Fruit fly (Drosophila melanogaster) whole organism, embryonic: Measurements from ENCODE around the gene pall.

Experiments
- Abd-B ChIP-seq: fragments of 200-800 bp; sonication (Bioruptor generic); optimal IDR thresholded peaks from 2 replicates; lab custom pipeline; 2018; ENCODE audit warnings: missing biosample characterization, mild to moderate bottlenecking, missing genetic modification characterization, moderate library complexity
- Asciz ChIP-seq: fragments of 200-800 bp; sonication (Bioruptor generic); optimal IDR thresholded peaks from 2 replicates; lab custom pipeline; 2017; ENCODE audit warnings: missing biosample characterization, mild to moderate bottlenecking, missing genetic modification characterization, missing genetic modification reagents
- Bdp1 ChIP-seq: fragments of 200-800 bp; sonication (Bioruptor generic); optimal IDR thresholded peaks from 3 replicates; lab custom pipeline; 2016; ENCODE audit warnings: missing biosample characterization, missing genetic modification characterization
- Bgb ChIP-seq: fragments of 200-800 bp; sonication (Bioruptor generic); IDR thresholded peaks from 2 replicates; pipeline ENCODE4 v1.3.6; 2022; ENCODE audit warnings: missing biosample characterization, missing genetic modification characterization; ENCODE audit not compliant: partially characterized antibody
- CG11723 ChIP-seq: fragments of 200-800 bp; sonication (Bioruptor generic); optimal IDR thresholded peaks from 2 replicates; lab custom pipeline; 2017; ENCODE audit warnings: missing biosample characterization, mild to moderate bottlenecking, missing genetic modification characterization
- CG1233 ChIP-seq: fragments of 200-800 bp; sonication (Bioruptor generic); optimal IDR thresholded peaks from 4 replicates; lab custom pipeline; 2018; ENCODE audit warnings: missing biosample characterization, mild to moderate bottlenecking, missing genetic modification characterization
- CG12391 ChIP-seq: fragments of 200-800 bp; sonication (Bioruptor generic); optimal IDR thresholded peaks from 3 replicates; lab custom pipeline; 2018; ENCODE audit warnings: missing biosample characterization, mild to moderate bottlenecking, missing genetic modification characterization, moderate library complexity
- CG13624 ChIP-seq: fragments of 200-800 bp; sonication (Bioruptor generic); optimal IDR thresholded peaks from 2 replicates; lab custom pipeline; 2016; ENCODE audit warnings: missing biosample characterization, missing genetic modification characterization
- CG14014 ChIP-seq: fragments of 200-800 bp; sonication (Bioruptor generic); IDR thresholded peaks from 2 replicates; pipeline ENCODE4 v1.3.6; 2022; ENCODE audit warnings: missing biosample characterization, missing genetic modification characterization
- CG16813 ChIP-seq: fragments of 200-800 bp; sonication (Bioruptor generic); IDR thresholded peaks from 3 replicates; pipeline ENCODE4 v1.3.6; 2022; ENCODE audit warnings: missing biosample characterization, missing genetic modification characterization; ENCODE audit not compliant: partially characterized antibody
- CG17385 ChIP-seq: fragments of 200-800 bp; sonication (Bioruptor generic); optimal IDR thresholded peaks from 3 replicates; lab custom pipeline; 2018; ENCODE audit warnings: missing biosample characterization, mild to moderate bottlenecking, missing genetic modification characterization
- CG17829 ChIP-seq: fragments of 200-800 bp; optimal IDR thresholded peaks from 2 replicates; lab custom pipeline; 2019; ENCODE audit warnings: missing biosample characterization, mild to moderate bottlenecking, missing genetic modification characterization, moderate library complexity
- CG18011 ChIP-seq: fragments of 200-800 bp; sonication (Bioruptor generic); optimal IDR thresholded peaks from 2 replicates; lab custom pipeline; 2017; ENCODE audit warnings: missing biosample characterization, missing genetic modification characterization, mild to moderate bottlenecking, moderate library complexity, missing genotype
- CG2889 ChIP-seq: fragments of 200-800 bp; sonication (Bioruptor generic); IDR thresholded peaks from 3 replicates; pipeline ENCODE4 v1.3.6; 2022; ENCODE audit warnings: missing biosample characterization, missing genetic modification characterization
- CG30020 ChIP-seq: fragments of 200-800 bp; optimal IDR thresholded peaks from 2 replicates; lab custom pipeline; 2019; ENCODE audit warnings: missing biosample characterization, mild to moderate bottlenecking, missing genetic modification characterization, moderate library complexity
- CG3726 ChIP-seq: fragments of 200-800 bp; sonication (Bioruptor generic); IDR thresholded peaks from 3 replicates; pipeline ENCODE4, ENCODE4 v1.3.6; 2022; ENCODE audit warnings: missing biosample characterization, missing genetic modification characterization
- CG7556 ChIP-seq: fragments of 200-800 bp; sonication (Bioruptor generic); optimal IDR thresholded peaks from 2 replicates; lab custom pipeline; 2017; ENCODE audit warnings: missing biosample characterization, mild to moderate bottlenecking, missing genetic modification characterization
- CG9215 ChIP-seq: fragments of 200-800 bp; sonication (Bioruptor generic); IDR thresholded peaks from 2 replicates; pipeline ENCODE4 v1.3.6; 2022; ENCODE audit warnings: missing biosample characterization, missing genetic modification characterization
- D ChIP-seq, 2 experiments: fragments of 200-800 bp in 1 of 2; fragments of >200 bp in 1 of 2; sonication (Bioruptor generic) in 1 of 2; optimal IDR thresholded peaks; 2 replicates in 1 of 2; 3 replicates in 1 of 2; lab custom pipeline; 2017; ENCODE audit warnings: mild to moderate bottlenecking in 1 of 2, missing biosample characterization in 1 of 2, missing genetic modification characterization in 1 of 2, missing genetic modification reagents in 1 of 2
- Doc2 ChIP-seq: fragments of 200-800 bp; sonication (Bioruptor generic); IDR thresholded peaks from 2 replicates; pipeline ENCODE4 v1.3.6; 2022; ENCODE audit warnings: missing biosample characterization, missing genetic modification characterization
- Dp ChIP-seq: fragments of 200-800 bp; sonication (Bioruptor generic); optimal IDR thresholded peaks from 2 replicates; lab custom pipeline; 2018; ENCODE audit warnings: missing biosample characterization, mild to moderate bottlenecking, missing genetic modification characterization, moderate library complexity
- Hand ChIP-seq: fragments of 200-800 bp; sonication (Bioruptor generic); optimal IDR thresholded peaks from 2 replicates; lab custom pipeline; 2017; ENCODE audit warnings: mild to moderate bottlenecking, missing biosample characterization, missing genetic modification reagents, missing genetic modification characterization
- HmgZ ChIP-seq: fragments of 200-800 bp; sonication (Bioruptor generic); optimal IDR thresholded peaks from 2 replicates; lab custom pipeline; 2018; ENCODE audit warnings: missing biosample characterization, mild to moderate bottlenecking, missing genetic modification characterization
- NK7.1 ChIP-seq: fragments of 200-800 bp; sonication (Bioruptor generic); optimal IDR thresholded peaks from 3 replicates; lab custom pipeline; 2016; ENCODE audit warnings: missing biosample characterization, missing genetic modification characterization
- Oaz ChIP-seq: fragments of 200-800 bp; sonication (Bioruptor generic); IDR thresholded peaks from 2 replicates; pipeline ENCODE4 v1.3.6; 2022; ENCODE audit warnings: missing biosample characterization, missing genetic modification characterization
- Optix ChIP-seq: fragments of 200-800 bp; sonication (Bioruptor generic); IDR thresholded peaks from 3 replicates; pipeline ENCODE4 v1.3.6; 2022; ENCODE audit warnings: missing biosample characterization, missing genetic modification characterization
- Poxn ChIP-seq: fragments of 200-800 bp; sonication (Bioruptor generic); IDR thresholded peaks from 2 replicates; pipeline ENCODE4 v1.3.6; 2022; ENCODE audit warnings: missing biosample characterization, missing genetic modification characterization
- Sry-β ChIP-seq: fragments of 200-800 bp; sonication (Bioruptor generic); optimal IDR thresholded peaks from 2 replicates; lab custom pipeline; 2018; ENCODE audit warnings: missing biosample characterization, mild to moderate bottlenecking, missing genetic modification characterization, moderate library complexity
- Ssrp ChIP-seq: fragments of 200-800 bp; sonication (Bioruptor generic); optimal IDR thresholded peaks from 2 replicates; lab custom pipeline; 2018; ENCODE audit warnings: missing biosample characterization, mild to moderate bottlenecking, missing genetic modification characterization, moderate library complexity
- Usf ChIP-seq: fragments of 200-800 bp; sonication (Bioruptor generic); optimal IDR thresholded peaks from 2 replicates; lab custom pipeline; 2017; ENCODE audit warnings: missing genotype, missing biosample characterization, missing genetic modification characterization
- ac ChIP-seq: fragments of 200-800 bp; sonication (Bioruptor generic); optimal IDR thresholded peaks from 3 replicates; lab custom pipeline; 2017; ENCODE audit warnings: missing biosample characterization, mild to moderate bottlenecking, missing genetic modification characterization
- ato ChIP-seq: fragments of 200-800 bp; sonication (Bioruptor generic); IDR thresholded peaks from 2 replicates; pipeline ENCODE4 v1.3.6; 2022; ENCODE audit warnings: missing biosample characterization, missing genetic modification characterization; ENCODE audit not compliant: partially characterized antibody
- btn ChIP-seq: fragments of 200-800 bp; sonication (Bioruptor generic); optimal IDR thresholded peaks from 2 replicates; lab custom pipeline; 2016; ENCODE audit warnings: missing biosample characterization, missing genetic modification characterization
- ftz-f1 ChIP-seq: fragments of 200-800 bp; sonication (Bioruptor generic); optimal IDR thresholded peaks from 2 replicates; lab custom pipeline; 2016; ENCODE audit warnings: missing biosample characterization, missing genetic modification characterization
- hbn ChIP-seq: fragments of 200-800 bp; sonication (Bioruptor generic); IDR thresholded peaks from 2 replicates; pipeline ENCODE4 v1.3.6; 2022; ENCODE audit warnings: missing biosample characterization, missing genetic modification characterization; ENCODE audit not compliant: partially characterized antibody
- ind ChIP-seq: fragments of 200-800 bp; sonication (Bioruptor generic); optimal IDR thresholded peaks from 3 replicates; lab custom pipeline; 2016; ENCODE audit warnings: missing biosample characterization, missing genetic modification characterization
- jumu ChIP-seq: fragments of 200-800 bp; sonication (Bioruptor generic); optimal IDR thresholded peaks from 3 replicates; lab custom pipeline; 2016; ENCODE audit warnings: missing biosample characterization, missing genetic modification characterization
- knrl ChIP-seq: fragments of 200-800 bp; sonication (Bioruptor generic); IDR thresholded peaks from 3 replicates; pipeline ENCODE4 v1.3.6; 2022; ENCODE audit warnings: missing biosample characterization, missing genetic modification characterization; ENCODE audit not compliant: partially characterized antibody
- pfk ChIP-seq: fragments of 200-800 bp; sonication (Bioruptor generic); optimal IDR thresholded peaks from 2 replicates; lab custom pipeline; 2018; ENCODE audit warnings: missing biosample characterization, mild to moderate bottlenecking, missing genetic modification characterization, moderate library complexity
- rib ChIP-seq: fragments of 200-800 bp; sonication (Bioruptor generic); IDR thresholded peaks from 2 replicates; pipeline ENCODE4 v1.3.6; 2022; ENCODE audit warnings: missing biosample characterization, missing genetic modification characterization
- sc ChIP-seq, 3 experiments: fragments of >200 bp in 2 of 3; fragments of 200-800 bp in 1 of 3; sonication (Bioruptor generic) in 1 of 3; optimal IDR thresholded peaks; 2 replicates in 2 of 3; 3 replicates in 1 of 3; lab custom pipeline; 2017; ENCODE audit warnings: mild to moderate bottlenecking in 1 of 3, missing biosample characterization in 1 of 3, missing genetic modification characterization in 1 of 3, missing genetic modification reagents in 1 of 3
- sens ChIP-seq: fragments of 200-800 bp; sonication (Bioruptor generic); peaks from one replicate; lab custom pipeline; 2016; ENCODE audit warnings: missing biosample characterization, missing genetic modification characterization
- seq ChIP-seq: fragments of 200-800 bp; sonication (Bioruptor generic); IDR thresholded peaks from 2 replicates; pipeline ENCODE4 v1.3.6; 2022; ENCODE audit warnings: missing biosample characterization, missing genetic modification characterization
- sqz ChIP-seq: fragments of 200-800 bp; sonication (Bioruptor generic); optimal IDR thresholded peaks from 3 replicates; lab custom pipeline; 2018; ENCODE audit warnings: missing biosample characterization, mild to moderate bottlenecking, missing genetic modification characterization
- ssp ChIP-seq: fragments of 200-800 bp; sonication (Bioruptor generic); IDR thresholded peaks from 2 replicates; pipeline ENCODE4 v1.3.6; 2022; ENCODE audit warnings: missing biosample characterization, missing genetic modification characterization
- trh ChIP-seq: fragments of 200-800 bp; sonication (Bioruptor generic); optimal IDR thresholded peaks from 2 replicates; lab custom pipeline; 2016; ENCODE audit warnings: missing biosample characterization, missing genetic modification characterization
- tx ChIP-seq: fragments of 200-800 bp; sonication (Bioruptor generic); optimal IDR thresholded peaks from 2 replicates; lab custom pipeline; 2016; ENCODE audit warnings: missing biosample characterization, missing genetic modification characterization
- usp ChIP-seq: fragments of >200 bp; optimal IDR thresholded peaks from 2 replicates; lab custom pipeline; 2017; ENCODE audit warnings: missing biosample characterization, missing genetic modification characterization
- zen ChIP-seq: fragments of 200-800 bp; sonication (Bioruptor generic); optimal IDR thresholded peaks from 3 replicates; lab custom pipeline; 2018; ENCODE audit warnings: missing biosample characterization, mild to moderate bottlenecking, missing genetic modification characterization, moderate library complexity

Gene pall

DNA sequence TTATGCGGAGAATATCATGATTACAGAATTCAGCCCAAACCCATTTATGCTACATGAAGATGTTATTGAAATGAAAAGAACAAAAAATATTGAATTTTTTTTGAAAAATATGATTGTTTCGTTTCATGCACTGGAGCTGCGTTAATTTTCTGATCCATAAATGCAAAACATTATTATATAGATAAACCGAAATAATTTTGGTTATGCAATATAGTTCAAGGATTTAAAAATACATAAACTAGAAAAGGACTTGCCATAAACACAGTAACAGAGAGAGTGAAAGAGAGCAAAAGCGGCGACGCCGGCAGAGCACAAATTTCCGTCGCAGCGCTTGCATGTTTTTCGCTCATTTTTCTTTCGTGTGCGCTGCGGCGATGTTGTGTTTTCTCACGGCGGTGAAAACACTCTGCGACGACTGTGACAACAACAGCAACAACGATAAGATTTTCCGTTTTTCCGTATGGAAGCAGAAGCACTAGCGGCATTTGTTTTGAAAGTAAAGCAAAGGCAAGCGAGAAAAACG is 25.3 kb downstream of the pall start (continued):
- TF ChIP-seq knrl (GFP tag; lab: Robert Waterston, UW) (no peak), CG11723 (peak; percentile 81), Ssrp (tag; lab: Kevin White, UChicago) (peak; percentile 91), Bgb (GFP tag; lab: Robert Waterston, UW) (peak; percentile 36; the same call in 1 of the 2 replicates), CG30020 (tag; lab: Kevin White, UChicago) (peak; percentile 73), Sry-β (peak; percentile 54), HmgZ (peak; percentile 88), CG18011 (GFP tag; lab: Kevin White, UChicago) (peak; percentile 52), CG3726 (GFP tag; lab: Robert Waterston, UW) (no peak), D (optimal IDR thresholded peaks at IDR 0.05; lab: Kevin White, UChicago) (no peak), D (GFP tag; optimal IDR thresholded peaks at IDR 0.05; lab: Kevin White, UChicago) (peak; percentile 91), ac (peak; percentile 78), pfk (GFP tag; lab: Kevin White, UChicago) (no peak), ind (GFP tag; lab: Kevin White, UChicago) (peak; percentile 65), CG12391 (peak; percentile 96), Oaz (GFP tag; lab: Robert Waterston, UW) (peak; percentile 59), CG13624 (GFP tag; lab: Kevin White, UChicago) (peak; percentile 63), jumu (GFP tag; lab: Kevin White, UChicago) (peak; percentile 44), zen (tag; lab: Kevin White, UChicago) (peak; percentile 70), sc (optimal IDR thresholded peaks at IDR 0.05; lab: Kevin White, UChicago) (no peak), sc (GFP tag; optimal IDR thresholded peaks at IDR 0.05; lab: Kevin White, UChicago) (peak; percentile 82), CG16813 (GFP tag; lab: Robert Waterston, UW) (no peak), trh (GFP tag; lab: Kevin White, UChicago) (peak; percentile 58), Bdp1 (GFP tag; lab: Kevin White, UChicago) (peak; percentile 71), ato (GFP tag; lab: Robert Waterston, UW) (no peak), CG17385 (GFP tag; lab: Kevin White, UChicago) (peak; percentile 86), Dp (GFP tag; lab: Kevin White, UChicago) (no peak), ssp (GFP tag; lab: Robert Waterston, UW) (0 out of 2 replicates have a peak, but pooled peaks have one; percentile 6), sqz (peak; percentile 84), CG7556 (GFP tag; lab: Kevin White, UChicago) (peak; percentile 96), CG9215 (GFP tag; lab: Robert Waterston, UW) (peak; percentile 52; the same call in 1 of the 2 replicates), Usf (GFP tag; lab: Kevin White, UChicago) (peak; percentile 47), Hand (GFP tag; lab: Kevin White, UChicago) (peak; percentile 85), Doc2 (GFP tag; lab: Robert Waterston, UW) (no peak), btn (GFP tag; lab: Kevin White, UChicago) (peak; percentile 39), NK7.1 (GFP tag; lab: Kevin White, UChicago) (peak; percentile 59), hbn (GFP tag; lab: Robert Waterston, UW) (no peak), Optix (GFP tag; lab: Robert Waterston, UW) (no peak), tx (GFP tag; lab: Kevin White, UChicago) (peak; percentile 59), CG17829 (tag; lab: Kevin White, UChicago) (peak; percentile 92), ftz-f1 (GFP tag; lab: Kevin White, UChicago) (no peak), rib (GFP tag; lab: Robert Waterston, UW) (no peak), sens (GFP tag; lab: Kevin White, UChicago) (peak; percentile 98), Abd-B (peak; percentile 59), seq (GFP tag; lab: Robert Waterston, UW) (peak; percentile 82), Asciz (GFP tag; lab: Kevin White, UChicago) (peak; percentile 93), Poxn (no peak), CG14014 (GFP tag; lab: Robert Waterston, UW) (peak; percentile 78), usp (GFP tag; lab: Kevin White, UChicago) (no peak), CG2889 (no peak), CG1233 (peak; percentile 77)
